Worm (Caenorhabditis elegans) whole organism, L4 larva: Measurements from ENCODE around the gene B0416.4.

Experiments
- aha-1 ChIP-seq: fragments of 150-350 bp; peaks from one replicate; lab custom pipeline; 2014; ENCODE audit warnings: missing biosample characterization, missing genetic modification characterization
- aly-2 ChIP-seq: sonication (generic microtip); optimal IDR thresholded peaks from 2 replicates; lab custom pipeline; 2018; ENCODE audit warnings: missing biosample characterization, missing genetic modification characterization
- dpl-1 ChIP-seq: fragments of 150-350 bp; optimal IDR thresholded peaks from 2 replicates; lab custom pipeline; 2014; ENCODE audit warnings: missing biosample characterization, missing genetic modification reagents, missing genetic modification characterization
- fos-1 ChIP-seq: fragments of 150-350 bp; optimal IDR thresholded peaks from 2 replicates; lab custom pipeline; 2014; ENCODE audit warnings: missing biosample characterization, missing genetic modification characterization
- lin-1 ChIP-seq: fragments of 200-800 bp; sonication (Bioruptor generic); IDR thresholded peaks from 2 replicates; pipeline ENCODE4 v1.3.6; 2022; ENCODE audit warnings: missing genetic modification reagents, missing genetic modification characterization, missing compliant biosample characterization
- lir-3 ChIP-seq: sonication (generic microtip); optimal IDR thresholded peaks from 2 replicates; lab custom pipeline; 2016; ENCODE audit warnings: mild to moderate bottlenecking, missing genetic modification characterization, missing compliant biosample characterization
- nhr-25 ChIP-seq: sonication (generic microtip); optimal IDR thresholded peaks from 2 replicates; lab custom pipeline; 2017; ENCODE audit warnings: missing genetic modification characterization, mild to moderate bottlenecking, missing compliant biosample characterization, antibody characterized with exemption, moderate library complexity, borderline replicate concordance; ENCODE audit not compliant: insufficient read depth
- skn-1 ChIP-seq: fragments of 150-350 bp; optimal IDR thresholded peaks from 2 replicates; lab custom pipeline; 2014; ENCODE audit warnings: missing biosample characterization, missing genetic modification characterization
- ztf-11 ChIP-seq: fragments of 150-350 bp; optimal IDR thresholded peaks from 2 replicates; lab custom pipeline; 2014; ENCODE audit warnings: missing biosample characterization, missing genetic modification characterization

DNA sequence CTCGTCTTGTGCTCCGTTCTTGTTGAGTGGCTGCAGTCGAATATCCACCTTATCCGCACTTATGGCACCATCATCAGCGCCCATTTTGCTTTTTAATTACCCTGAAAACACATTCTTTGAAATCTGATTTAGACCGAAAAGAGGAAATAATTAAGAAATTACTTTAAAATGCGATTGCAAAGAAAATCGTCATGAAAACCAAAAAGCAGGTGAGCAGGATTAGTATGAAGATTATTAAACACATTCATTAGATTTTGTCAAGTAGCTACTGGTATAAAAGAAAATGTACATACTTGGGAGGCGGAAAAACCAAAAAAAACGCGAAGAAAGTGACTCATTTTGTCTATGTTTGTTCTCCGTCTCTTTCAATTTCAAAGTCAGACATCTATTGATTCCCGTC, 8.0 kb upstream of the B0416.4 start, which contains the start of gene B0416.5:
- TF ChIP-seq nhr-25 (tag; lab: Kevin White, UChicago) (no peak), aly-2 (tag; lab: Kevin White, UChicago) (no peak), skn-1 (tag; lab: Kevin White, UChicago) (no peak), aha-1 (tag; lab: Kevin White, UChicago) (no peak), ztf-11 (tag; lab: Kevin White, UChicago) (no peak), fos-1 (no peak), dpl-1 (GFP tag; lab: Kevin White, UChicago) (no peak), lir-3 (no peak), lin-1 (no peak)
